Fruit fly (Drosophila melanogaster) whole organism: Measurements from ENCODE around the gene CG31826.

Source experiments
- pan ChIP-seq: fragments of >200 bp; optimal IDR thresholded peaks from 2 replicates; lab custom pipeline; 2017
- psq ChIP-seq: fragments of >200 bp; optimal IDR thresholded peaks from 2 replicates; lab custom pipeline; 2017

DNA sequence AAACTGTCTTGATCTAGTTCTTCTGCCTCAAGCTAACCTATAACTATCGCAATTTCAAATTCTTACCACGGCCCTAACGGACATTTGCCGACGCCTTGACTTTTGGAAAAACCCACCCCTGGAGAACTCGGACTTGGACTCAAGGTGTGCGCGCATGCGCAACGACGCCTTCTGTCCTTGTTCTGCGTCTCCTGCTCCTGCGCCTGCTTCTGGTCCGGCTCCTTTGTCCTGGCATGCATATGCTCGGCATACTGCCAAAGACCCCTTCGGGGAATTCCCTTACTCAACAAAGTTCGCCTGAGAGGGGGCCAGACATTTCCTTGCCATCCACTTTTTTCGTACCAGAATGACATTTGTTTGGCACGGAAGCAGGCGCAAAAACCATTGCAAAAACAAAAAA lies 37.0 kb downstream of the CG31826 start:
- TF ChIP-seq psq (lab: Kevin White, UChicago) (no peak), pan (lab: Kevin White, UChicago) (no peak)
